Worm (Caenorhabditis elegans): Measurements from ENCODE around the gene grl-7.

grl-7 gene

DNA sequence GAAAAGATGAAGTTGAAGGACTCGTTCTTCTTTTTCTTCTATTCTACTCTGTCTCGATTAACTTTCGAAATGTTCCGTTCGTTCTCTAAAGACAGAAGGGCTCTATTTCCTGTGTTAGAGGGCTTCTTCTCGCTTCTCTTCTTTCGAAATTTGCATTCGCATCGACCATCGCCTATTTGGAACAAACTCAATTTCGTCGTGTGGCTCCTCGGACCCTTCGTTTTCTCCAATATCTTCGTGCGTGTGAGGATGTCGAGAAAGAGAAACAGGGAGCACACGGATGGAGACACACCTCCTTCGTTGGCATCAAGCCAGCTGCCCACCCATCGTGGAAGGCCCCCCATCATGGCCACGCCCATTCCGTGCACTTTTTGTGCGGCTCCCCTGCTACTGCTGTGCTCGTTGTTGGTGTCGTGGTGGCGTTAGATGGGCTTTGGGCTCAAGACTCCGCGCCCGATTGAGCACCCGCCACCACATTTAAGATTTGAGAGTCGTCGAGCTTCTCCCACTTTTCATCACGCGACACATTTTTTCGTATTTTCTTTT lies 5.6 kb downstream of the grl-7 start (continued):
- TF ChIP-seq dpl-1 (GFP tag; optimal IDR thresholded peaks at IDR 0.05) = no peak
- peak; percentile 5 for TF ChIP-seq tbx-2 (tag; optimal IDR thresholded peaks at IDR 0.05)
- no peak for TF ChIP-seq nhr-237 (tag; optimal IDR thresholded peaks at IDR 0.05)
- no peak for TF ChIP-seq Y116A8C.19 (tag; optimal IDR thresholded peaks at IDR 0.05; ENCODE audit: borderline replicate concordance)
- no peak for TF ChIP-seq nhr-84 (tag; optimal IDR thresholded peaks at IDR 0.05)
- no peak for TF ChIP-seq unc-62 (GFP tag; optimal IDR thresholded peaks at IDR 0.05)
- no peak for TF ChIP-seq nhr-76 (tag; optimal IDR thresholded peaks at IDR 0.05)
- peak; percentile 77 for TF ChIP-seq lin-14 (GFP tag; optimal IDR thresholded peaks at IDR 0.05)
- no peak for TF ChIP-seq vab-15 (tag; optimal IDR thresholded peaks at IDR 0.05)
- TF ChIP-seq nhr-85 (tag) = no peak

DNA sequence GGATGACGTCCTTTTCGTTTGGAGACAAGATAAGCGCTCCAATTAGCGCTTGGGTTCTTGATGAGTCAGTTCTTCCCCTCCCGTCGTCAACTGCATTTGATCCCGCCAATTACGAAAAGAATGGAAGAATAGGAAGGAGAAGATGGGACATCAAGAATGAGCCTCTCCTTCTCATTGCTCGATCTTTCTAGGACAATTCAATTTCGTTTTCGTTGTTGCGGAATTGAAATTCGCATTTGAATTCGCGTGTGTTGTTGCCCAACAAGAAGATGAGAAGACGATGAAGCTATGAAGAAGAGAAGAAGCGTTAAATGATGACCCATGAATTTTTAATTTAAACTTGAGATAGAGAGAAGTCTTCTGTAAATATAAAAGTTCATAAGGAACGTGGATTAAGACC lies 9.9 kb downstream of the grl-7 start:
- peak in 1 of 3 experiments; percentile 21 for TF ChIP-seq ceh-82 (tag; optimal IDR thresholded peaks at IDR 0.05)
- TF ChIP-seq unc-86 (tag; optimal IDR thresholded peaks at IDR 0.05) = no peak
- TF ChIP-seq egl-13 (tag; optimal IDR thresholded peaks at IDR 0.05) = no peak
- TF ChIP-seq ceh-63 (GFP tag; optimal IDR thresholded peaks at IDR 0.05) = no peak
- TF ChIP-seq fkh-10 (GFP tag; optimal IDR thresholded peaks at IDR 0.05) = peak; percentile 58
- TF ChIP-seq vab-15 (tag; optimal IDR thresholded peaks at IDR 0.05) = no peak
- TF ChIP-seq isw-1 (GFP tag; IDR thresholded peaks at IDR 0.05) = no peak
- TF ChIP-seq lin-14 (GFP tag; optimal IDR thresholded peaks at IDR 0.05) = peak; percentile 25

DNA sequence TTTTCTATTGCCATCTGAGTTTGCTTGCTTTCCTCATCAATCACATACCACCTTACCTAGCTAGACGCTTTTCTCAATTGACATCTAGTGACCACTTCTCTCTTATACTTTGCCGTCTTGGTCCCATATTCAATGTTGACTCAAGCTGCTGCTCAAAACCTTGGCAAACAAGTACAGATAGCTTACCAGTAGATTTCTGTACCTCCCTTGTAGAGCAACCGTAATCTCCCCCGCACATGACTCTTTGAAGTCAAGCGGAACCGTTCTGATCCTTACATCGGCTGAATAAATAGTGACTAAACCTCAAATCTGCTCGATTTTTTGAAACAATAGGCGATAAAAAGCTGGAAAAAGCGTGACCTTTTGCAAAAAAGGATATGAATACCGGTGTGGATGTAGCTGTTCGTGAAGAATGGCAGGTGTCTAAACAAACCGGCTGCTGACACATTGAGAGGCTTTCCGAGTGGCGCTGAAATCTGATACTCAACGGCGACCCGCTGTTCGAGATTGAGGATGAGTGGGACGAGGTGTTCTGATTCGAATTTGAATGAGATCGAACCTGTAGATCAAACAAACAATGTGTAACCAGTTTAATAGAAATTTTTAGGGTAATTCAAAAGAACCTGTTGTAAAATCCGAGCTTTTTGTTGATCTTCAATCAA lies 10.9 kb downstream of the grl-7 start:
- TF ChIP-seq nhr-19 (GFP tag; conservative IDR thresholded peaks at IDR 0.05) (no peak), nhr-11 (tag; optimal IDR thresholded peaks at IDR 0.05) (no peak), isw-1 (GFP tag; IDR thresholded peaks at IDR 0.05) (no peak), hlh-17 (GFP tag; optimal IDR thresholded peaks at IDR 0.05; ENCODE audit: borderline replicate concordance) (no peak), grh-1 (GFP tag; IDR thresholded peaks at IDR 0.05) (no peak), efl-3 (GFP tag; optimal IDR thresholded peaks at IDR 0.05) (no peak), elt-3 (tag; optimal IDR thresholded peaks at IDR 0.05) (no peak), ztf-4 (tag; optimal IDR thresholded peaks at IDR 0.05) (no peak), pax-3 (tag; optimal IDR thresholded peaks at IDR 0.05) (no peak)

DNA sequence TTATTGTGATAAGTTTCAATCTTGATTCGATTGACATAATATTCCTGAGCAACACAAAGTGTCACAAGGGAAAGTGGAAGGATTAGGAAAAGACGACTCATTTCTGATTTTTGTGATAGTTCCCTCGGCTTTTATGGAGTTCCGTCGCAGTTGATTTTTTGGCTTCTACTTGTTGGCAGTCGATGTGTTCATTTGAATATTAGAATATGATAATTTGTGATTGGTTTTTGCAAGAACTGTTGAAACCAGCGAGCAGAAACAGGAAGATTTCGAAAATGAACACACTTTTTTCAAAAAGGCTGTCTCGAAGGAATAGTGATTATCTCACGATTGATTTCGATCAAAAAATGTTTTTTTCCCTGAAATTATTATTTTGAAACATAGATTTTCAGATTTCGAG lies 12.6 kb downstream of the grl-7 start, which contains the start of gene T02E9.6:
TSS of gene T02E9.6 (minus strand) at position 101 of the 400 bp plus-strand sequence.
- TF ChIP-seq efl-1 (optimal IDR thresholded peaks at IDR 0.05) (no peak), efl-1 (GFP tag; optimal IDR thresholded peaks at IDR 0.05 in 1 of 2) (peak in 1 of 2 experiments; percentile 62), fos-1 (tag; optimal IDR thresholded peaks at IDR 0.05) (no peak), egl-13 (tag; optimal IDR thresholded peaks at IDR 0.05) (no peak)

DNA sequence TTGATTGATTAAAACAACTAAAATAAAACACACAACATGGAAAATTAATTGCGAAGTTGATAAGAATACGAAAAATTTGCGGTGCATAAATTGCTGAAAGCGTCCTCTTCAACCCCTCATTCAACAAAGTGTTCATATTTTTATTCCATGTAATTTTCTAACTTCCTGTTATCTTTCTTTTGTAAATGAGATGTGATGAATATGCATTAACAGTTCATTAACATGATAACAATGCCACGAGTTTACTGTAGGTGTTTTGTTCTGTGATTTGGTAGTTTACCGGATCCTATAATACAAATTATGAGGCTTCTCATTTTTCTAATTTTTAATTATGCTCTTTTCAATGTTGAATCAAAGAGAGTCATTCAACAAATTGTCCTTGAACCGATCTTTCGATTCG lies 17.7 kb downstream of the grl-7 start, which contains the start of gene F47G9.6:
TSS of gene F47G9.6 (plus strand) at position 301 of the 400 bp plus-strand sequence.
- TF ChIP-seq hlh-17 (GFP tag; optimal IDR thresholded peaks at IDR 0.05; ENCODE audit: borderline replicate concordance) (no peak), ama-1 (optimal IDR thresholded peaks at IDR 0.05) (no peak), lin-35 (GFP tag; optimal IDR thresholded peaks at IDR 0.05) (no peak), fkh-10 (GFP tag; optimal IDR thresholded peaks at IDR 0.05) (no peak), fkh-4 (tag; optimal IDR thresholded peaks at IDR 0.05; ENCODE audit: borderline replicate concordance) (no peak), nhr-84 (tag; optimal IDR thresholded peaks at IDR 0.05) (no peak), ceh-82 (tag; optimal IDR thresholded peaks at IDR 0.05) (no peak), lin-39 (tag; optimal IDR thresholded peaks at IDR 0.05) (no peak), sptf-1 (tag; optimal IDR thresholded peaks at IDR 0.05) (no peak), grh-1 (GFP tag; IDR thresholded peaks at IDR 0.05) (no peak), unc-98 (GFP tag; IDR thresholded peaks at IDR 0.05) (no peak), nhr-19 (GFP tag; conservative IDR thresholded peaks at IDR 0.05) (no peak), aha-1 (tag; optimal IDR thresholded peaks at IDR 0.05) (no peak), elt-2 (tag; optimal IDR thresholded peaks at IDR 0.05) (no peak), nhr-11 (tag; optimal IDR thresholded peaks at IDR 0.05) (no peak), efl-1 (optimal IDR thresholded peaks at IDR 0.05) (no peak), efl-1 (GFP tag; optimal IDR thresholded peaks at IDR 0.05 in 1 of 2) (no peak)
